Fruit fly (Drosophila melanogaster) whole organism, embryonic: ENCODE measurements around the gene CG18179.

Source experiments
- Asciz ChIP-seq: fragments of 200-800 bp; sonication (Bioruptor generic); optimal IDR thresholded peaks from 2 replicates; lab custom pipeline; 2017; ENCODE audit warnings: missing biosample characterization, mild to moderate bottlenecking, missing genetic modification characterization, missing genetic modification reagents
- CG10565 ChIP-seq: fragments of 200-800 bp; sonication (Bioruptor generic); optimal IDR thresholded peaks from 3 replicates; lab custom pipeline; 2016; ENCODE audit warnings: missing biosample characterization, mild to moderate bottlenecking, missing genetic modification characterization
- CG11696 ChIP-seq: fragments of 200-800 bp; sonication (Bioruptor generic); IDR thresholded peaks from 2 replicates; pipeline ENCODE4 v1.3.6; 2022; ENCODE audit warnings: missing biosample characterization, missing genetic modification characterization
- CG12155 ChIP-seq: fragments of 200-800 bp; sonication (Bioruptor generic); optimal IDR thresholded peaks from 3 replicates; lab custom pipeline; 2016; ENCODE audit warnings: missing biosample characterization, missing genetic modification characterization
- CG12236 ChIP-seq: fragments of 200-800 bp; sonication (Bioruptor generic); optimal IDR thresholded peaks from 2 replicates; lab custom pipeline; 2016; ENCODE audit warnings: missing biosample characterization, missing genetic modification characterization
- CG13424 ChIP-seq: fragments of 200-800 bp; sonication (Bioruptor generic); optimal IDR thresholded peaks from 2 replicates; lab custom pipeline; 2019; ENCODE audit warnings: missing biosample characterization, mild to moderate bottlenecking, missing genetic modification characterization, moderate library complexity
- CG18764 ChIP-seq: fragments of 200-800 bp; sonication (Bioruptor generic); optimal IDR thresholded peaks from 3 replicates; lab custom pipeline; 2016; ENCODE audit warnings: missing biosample characterization, missing genetic modification characterization
- CG2875 ChIP-seq: fragments of 200-800 bp; sonication (Bioruptor generic); optimal IDR thresholded peaks from 2 replicates; lab custom pipeline; 2017; ENCODE audit warnings: missing biosample characterization, mild to moderate bottlenecking, missing genetic modification characterization, missing genetic modification reagents
- CG30403 ChIP-seq: fragments of 200-800 bp; sonication (Bioruptor generic); optimal IDR thresholded peaks from 3 replicates; lab custom pipeline; 2016; ENCODE audit warnings: missing biosample characterization, missing genetic modification characterization
- CG33213 ChIP-seq: fragments of 200-800 bp; sonication (Bioruptor generic); optimal IDR thresholded peaks from 3 replicates; lab custom pipeline; 2016; ENCODE audit warnings: missing biosample characterization, missing genetic modification characterization
- CG33557 ChIP-seq: fragments of 200-800 bp; sonication (Bioruptor generic); optimal IDR thresholded peaks from 2 replicates; lab custom pipeline; 2019; ENCODE audit warnings: missing biosample characterization, mild to moderate bottlenecking, missing genetic modification characterization, moderate library complexity
- CG3407 ChIP-seq: fragments of 200-800 bp; sonication (Bioruptor generic); optimal IDR thresholded peaks from 2 replicates; lab custom pipeline; 2018; ENCODE audit warnings: missing biosample characterization, mild to moderate bottlenecking, missing genetic modification characterization
- CG4360 ChIP-seq: fragments of 200-800 bp; sonication (Bioruptor generic); IDR thresholded peaks from 2 replicates; pipeline ENCODE4 v1.3.6; 2022; ENCODE audit warnings: missing biosample characterization, missing genetic modification characterization
- CG5180 ChIP-seq: fragments of 200-800 bp; sonication (Bioruptor generic); optimal IDR thresholded peaks from 3 replicates; lab custom pipeline; 2017; ENCODE audit warnings: missing biosample characterization, missing genetic modification characterization, mild to moderate bottlenecking, moderate library complexity, missing genetic modification reagents
- CG7786 ChIP-seq: fragments of 200-800 bp; sonication (Bioruptor generic); optimal IDR thresholded peaks from 2 replicates; lab custom pipeline; 2016; ENCODE audit warnings: missing biosample characterization, missing genetic modification characterization
- CG7839 ChIP-seq: fragments of 200-800 bp; sonication (Bioruptor generic); optimal IDR thresholded peaks from 3 replicates; lab custom pipeline; 2018; ENCODE audit warnings: missing biosample characterization, mild to moderate bottlenecking, missing genetic modification characterization, moderate library complexity
- CG7928 ChIP-seq: fragments of 200-800 bp; sonication (Bioruptor generic); optimal IDR thresholded peaks from 2 replicates; lab custom pipeline; 2017; ENCODE audit warnings: missing biosample characterization, mild to moderate bottlenecking, missing genetic modification characterization
- CG7963 ChIP-seq: fragments of 200-800 bp; sonication (Bioruptor generic); IDR thresholded peaks from 3 replicates; pipeline ENCODE4 v1.3.6; 2022; ENCODE audit warnings: missing biosample characterization, missing genetic modification characterization; ENCODE audit not compliant: partially characterized antibody
- CG9609 ChIP-seq: fragments of 200-800 bp; sonication (Bioruptor generic); optimal IDR thresholded peaks from 3 replicates; lab custom pipeline; 2016; ENCODE audit warnings: missing biosample characterization, missing genetic modification characterization
- CG9876 ChIP-seq: fragments of 200-800 bp; sonication (Bioruptor generic); optimal IDR thresholded peaks from 2 replicates; lab custom pipeline; 2016; ENCODE audit warnings: missing biosample characterization, missing genetic modification characterization
- CHES-1-like ChIP-seq: fragments of 200-800 bp; sonication (Bioruptor generic); optimal IDR thresholded peaks from 2 replicates; lab custom pipeline; 2016; ENCODE audit warnings: missing biosample characterization, missing genetic modification characterization
- Deaf1 ChIP-seq: fragments of 200-800 bp; optimal IDR thresholded peaks from 3 replicates; lab custom pipeline; 2019; ENCODE audit warnings: missing biosample characterization, mild to moderate bottlenecking, missing genetic modification characterization, moderate library complexity
- GATAe ChIP-seq: fragments of 200-800 bp; sonication (Bioruptor generic); conservative IDR thresholded peaks from 2 replicates; pipeline ENCODE4 v1.3.6; 2022; ENCODE audit warnings: missing biosample characterization, missing genetic modification characterization
- H15 ChIP-seq: fragments of 200-800 bp; sonication (Bioruptor generic); IDR thresholded peaks from 3 replicates; pipeline ENCODE4 v1.3.6; 2022; ENCODE audit warnings: missing biosample characterization, missing genetic modification characterization
- Med ChIP-seq: fragments of 200-800 bp; sonication (Bioruptor generic); peaks from one replicate; lab custom pipeline; 2016; ENCODE audit warnings: missing biosample characterization, missing genetic modification characterization, mild to moderate bottlenecking, inconsistent platforms, moderate library complexity
- Opbp ChIP-seq: fragments of 200-800 bp; sonication (Bioruptor generic); IDR thresholded peaks from 3 replicates; pipeline ENCODE4 v1.3.6; 2022; ENCODE audit warnings: missing biosample characterization, missing genetic modification characterization; ENCODE audit not compliant: partially characterized antibody
- Six4 ChIP-seq: fragments of 200-800 bp; sonication (Bioruptor generic); optimal IDR thresholded peaks from 2 replicates; lab custom pipeline; 2016; ENCODE audit warnings: missing biosample characterization, missing genetic modification characterization
- ash1 ChIP-seq: fragments of 200-800 bp; sonication (Bioruptor generic); optimal IDR thresholded peaks from 2 replicates; lab custom pipeline; 2018; ENCODE audit warnings: missing biosample characterization, mild to moderate bottlenecking, missing genetic modification characterization
- cato ChIP-seq: fragments of 200-800 bp; sonication (Bioruptor generic); optimal IDR thresholded peaks from 2 replicates; lab custom pipeline; 2016; ENCODE audit warnings: missing biosample characterization, missing genetic modification characterization, borderline replicate concordance
- caup ChIP-seq: fragments of 200-800 bp; sonication (Bioruptor generic); optimal IDR thresholded peaks from 3 replicates; lab custom pipeline; 2017; ENCODE audit warnings: missing biosample characterization, mild to moderate bottlenecking, missing genetic modification characterization, moderate library complexity; ENCODE audit not compliant: severe bottlenecking
- crc ChIP-seq: fragments of 200-800 bp; sonication (Bioruptor generic); optimal IDR thresholded peaks from 2 replicates; lab custom pipeline; 2016; ENCODE audit warnings: missing biosample characterization, missing genetic modification characterization
- en ChIP-seq: fragments of 200-800 bp; sonication (Bioruptor generic); optimal IDR thresholded peaks from 2 replicates; lab custom pipeline; 2016; ENCODE audit warnings: missing biosample characterization, missing genetic modification characterization
- fd3F ChIP-seq: fragments of 200-800 bp; sonication (Bioruptor generic); optimal IDR thresholded peaks from 2 replicates; lab custom pipeline; 2018; ENCODE audit warnings: missing biosample characterization, mild to moderate bottlenecking, missing genetic modification characterization, moderate library complexity
- gsb-n ChIP-seq: fragments of 200-800 bp; sonication (Bioruptor generic); optimal IDR thresholded peaks from 3 replicates; lab custom pipeline; 2018; ENCODE audit warnings: missing biosample characterization, mild to moderate bottlenecking, missing genetic modification characterization
- ham ChIP-seq: fragments of 200-800 bp; sonication (Bioruptor generic); IDR thresholded peaks from 2 replicates; pipeline ENCODE4 v1.3.6; 2022; ENCODE audit warnings: missing biosample characterization, missing genetic modification characterization
- hb ChIP-seq: fragments of 200-800 bp; sonication (Bioruptor generic); IDR thresholded peaks from 3 replicates; pipeline ENCODE4 v1.3.6; 2022; ENCODE audit warnings: missing biosample characterization, missing genetic modification characterization; ENCODE audit not compliant: partially characterized antibody
- jumu ChIP-seq: fragments of 200-800 bp; sonication (Bioruptor generic); optimal IDR thresholded peaks from 3 replicates; lab custom pipeline; 2016; ENCODE audit warnings: missing biosample characterization, missing genetic modification characterization
- lola ChIP-seq, 3 experiments: fragments of >200 bp in 2 of 3; fragments of 200-800 bp in 1 of 3; sonication (Bioruptor generic) in 1 of 3; optimal IDR thresholded peaks; 2 replicates each; lab custom pipeline; 2017 to 2019; ENCODE audit warnings: missing biosample characterization in 3 of 3, missing genetic modification characterization in 3 of 3, mild to moderate bottlenecking in 1 of 3, moderate library complexity in 1 of 3
- nmo ChIP-seq: fragments of 200-800 bp; sonication (Bioruptor generic); optimal IDR thresholded peaks from 2 replicates; lab custom pipeline; 2018; ENCODE audit warnings: missing biosample characterization, mild to moderate bottlenecking, missing genetic modification characterization, moderate library complexity
- pan ChIP-seq, 4 experiments: fragments of >200 bp in 3 of 4; fragments of 200-800 bp in 1 of 4; sonication (Bioruptor generic) in 1 of 4; optimal IDR thresholded peaks in 3 of 4; IDR thresholded peaks in 1 of 4; 2 replicates each; pipeline versions ENCODE4 v1.3.6 to Lab custom; 2017 to 2022; ENCODE audit warnings: missing biosample characterization in 2 of 4, missing genetic modification characterization in 2 of 4, mixed read lengths in 1 of 4
- prd ChIP-seq, 3 experiments: fragments of >200 bp in 2 of 3; fragments of 200-800 bp in 1 of 3; sonication (Bioruptor generic) in 1 of 3; optimal IDR thresholded peaks in 2 of 3; IDR thresholded peaks in 1 of 3; 2 replicates in 2 of 3; 3 replicates in 1 of 3; pipeline versions ENCODE4 v1.3.6 to Lab custom; 2017 to 2022; ENCODE audit warnings: missing biosample characterization in 1 of 3, missing genetic modification characterization in 1 of 3
- seq ChIP-seq: fragments of 200-800 bp; sonication (Bioruptor generic); IDR thresholded peaks from 2 replicates; pipeline ENCODE4 v1.3.6; 2022; ENCODE audit warnings: missing biosample characterization, missing genetic modification characterization
- sqz ChIP-seq: fragments of 200-800 bp; sonication (Bioruptor generic); optimal IDR thresholded peaks from 3 replicates; lab custom pipeline; 2018; ENCODE audit warnings: missing biosample characterization, mild to moderate bottlenecking, missing genetic modification characterization
- sr ChIP-seq: fragments of 200-800 bp; sonication (Bioruptor generic); IDR thresholded peaks from 3 replicates; pipeline ENCODE4 v1.3.6; 2022; ENCODE audit warnings: missing biosample characterization, missing genetic modification characterization
- stc ChIP-seq: fragments of 200-800 bp; sonication (Bioruptor generic); IDR thresholded peaks from 2 replicates; pipeline ENCODE4 v1.3.6; 2022; ENCODE audit warnings: missing biosample characterization, missing genetic modification characterization
- stwl ChIP-seq: fragments of 200-800 bp; sonication (Bioruptor generic); optimal IDR thresholded peaks from 3 replicates; lab custom pipeline; 2018; ENCODE audit warnings: missing biosample characterization, mild to moderate bottlenecking, missing genetic modification characterization, moderate library complexity
- sug ChIP-seq: fragments of 200-800 bp; optimal IDR thresholded peaks from 2 replicates; lab custom pipeline; 2019; ENCODE audit warnings: missing biosample characterization, mild to moderate bottlenecking, missing genetic modification characterization, moderate library complexity
- wdn ChIP-seq: fragments of 200-800 bp; sonication (Bioruptor generic); IDR thresholded peaks from 2 replicates; pipeline ENCODE4 v1.3.6; 2022; ENCODE audit warnings: missing biosample characterization, missing genetic modification characterization

CG18179 gene

dm6 chr3L:9613960-9614588 lies 25.0 kb upstream of the CG18179 start (continued):
- no peak for TF ChIP-seq CG2875 (GFP tag; lab: Kevin White, UChicago)
- TF ChIP-seq CG4360 = no peak
- peak; percentile 91 for TF ChIP-seq stwl (tag; lab: Kevin White, UChicago)
- no peak for TF ChIP-seq CG5180 (GFP tag; lab: Kevin White, UChicago)
- TF ChIP-seq Opbp (GFP tag; lab: Robert Waterston, UW) = peak; percentile 48; the same call in 1 of the 3 replicates
- TF ChIP-seq gsb-n (tag; lab: Kevin White, UChicago) = no peak
- TF ChIP-seq caup (GFP tag; lab: Kevin White, UChicago) = no peak
- no peak for TF ChIP-seq sqz (GFP tag; lab: Kevin White, UChicago)
- TF ChIP-seq CG7963 (GFP tag; lab: Robert Waterston, UW) = no peak
- no peak for TF ChIP-seq CG12236 (GFP tag; lab: Kevin White, UChicago)
- no peak for TF ChIP-seq fd3F (GFP tag; lab: Kevin White, UChicago)
- no peak for TF ChIP-seq cato (GFP tag; lab: Kevin White, UChicago)
- no peak for TF ChIP-seq CG33557
- TF ChIP-seq Asciz = no peak
- no peak for TF ChIP-seq ham
- no peak for TF ChIP-seq CG9876
- TF ChIP-seq prd (optimal IDR thresholded peaks at IDR 0.05; lab: Kevin White, UChicago) = no peak
- TF ChIP-seq prd (GFP tag; IDR thresholded peaks at IDR 0.05; lab: Robert Waterston, UW) = peak; percentile 59; the same call in 2 of the 3 replicates
- TF ChIP-seq CG9609 = no peak
- peak; percentile 76 for TF ChIP-seq Med
- no peak for TF ChIP-seq sr (GFP tag; lab: Robert Waterston, UW)
- no peak for TF ChIP-seq hb (GFP tag; lab: Robert Waterston, UW)
- TF ChIP-seq CG10565 (GFP tag; lab: Kevin White, UChicago) = no peak
- TF ChIP-seq ash1 = no peak
- no peak for TF ChIP-seq CG13424 (tag; lab: Kevin White, UChicago)
- no peak for TF ChIP-seq crc (GFP tag; lab: Kevin White, UChicago)
- TF ChIP-seq GATAe (GFP tag; lab: Robert Waterston, UW) = no peak
- no peak for TF ChIP-seq CG12155 (GFP tag; lab: Kevin White, UChicago)
- TF ChIP-seq wdn = no peak
- TF ChIP-seq CHES-1-like (GFP tag; lab: Kevin White, UChicago) = no peak
- peak; percentile 59 for TF ChIP-seq CG18764 (GFP tag; lab: Kevin White, UChicago)
- TF ChIP-seq Deaf1 (tag; lab: Kevin White, UChicago) = no peak
- TF ChIP-seq en (GFP tag; lab: Kevin White, UChicago) = no peak
- peak; percentile 14 for TF ChIP-seq nmo (GFP tag; lab: Kevin White, UChicago)
- TF ChIP-seq sug = no peak
- TF ChIP-seq CG30403 (GFP tag; lab: Kevin White, UChicago) = peak; percentile 53
- no peak for TF ChIP-seq stc (GFP tag; lab: Robert Waterston, UW)
- no peak for TF ChIP-seq lola (GFP tag; optimal IDR thresholded peaks at IDR 0.05; lab: Kevin White, UChicago)
- TF ChIP-seq CG7786 (GFP tag; lab: Kevin White, UChicago) = no peak
- no peak for TF ChIP-seq CG3407 (GFP tag; lab: Kevin White, UChicago)
- no peak for TF ChIP-seq CG7928
- TF ChIP-seq H15 (GFP tag; lab: Robert Waterston, UW) = peak; percentile 29; the same call in 2 of the 3 replicates
- TF ChIP-seq CG7839 (tag; lab: Kevin White, UChicago) = peak; percentile 3
- peak; percentile 66 for TF ChIP-seq jumu (GFP tag; lab: Kevin White, UChicago)
- no peak for TF ChIP-seq Six4 (GFP tag; lab: Kevin White, UChicago)
- TF ChIP-seq CG11696 (GFP tag; lab: Robert Waterston, UW) = no peak
- TF ChIP-seq seq (GFP tag; lab: Robert Waterston, UW) = no peak
- TF ChIP-seq CG33213 (GFP tag; lab: Kevin White, UChicago) = no peak
- no peak for TF ChIP-seq pan (optimal IDR thresholded peaks at IDR 0.05; lab: Kevin White, UChicago)
- TF ChIP-seq pan (GFP tag; optimal IDR thresholded peaks at IDR 0.05 in 1 of 2, IDR thresholded peaks at IDR 0.05 in 1 of 2) = no peak
